Comparison of ENCODE assay signal across 1 fruit fly cellular context in the genomic region with DNA sequence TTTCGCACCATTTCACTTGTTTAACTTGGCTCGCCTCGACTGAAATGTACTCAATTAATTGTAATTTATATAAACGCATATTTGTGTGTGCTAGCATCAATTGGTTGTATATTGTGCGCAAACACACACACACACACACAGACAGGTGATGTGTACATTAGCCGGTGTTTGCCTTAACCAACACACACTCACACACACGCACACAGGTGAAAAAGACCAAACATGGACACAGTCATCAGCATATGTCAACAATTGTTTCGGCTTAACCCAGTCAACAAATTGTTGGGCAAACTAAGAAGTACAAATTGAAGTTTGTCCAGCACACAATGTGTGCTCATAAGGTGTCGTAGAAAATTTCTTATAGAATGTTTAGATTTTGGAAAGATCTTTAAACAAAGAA.
A peak's percentile ranks its signal among the peaks of the same experiment; 100 is the strongest.
TF ChIP-seq lines count a peak whose summit lies in the region.

No protein-coding gene starts in this region.

TF ChIP-seq in whole organism, embryonic, 481 proteins besides CTCF, POLR2A, EP300 and RAD21 (continued from another document and continues in another):
- TF ChIP-seq CG8290 (GFP tag; optimal IDR thresholded peaks at IDR 0.05; lab: Kevin White, UChicago) = no peak
- TF ChIP-seq CG8290 (tag; optimal IDR thresholded peaks at IDR 0.05; lab: Kevin White, UChicago) = no peak
- no peak for TF ChIP-seq CG7963 (GFP tag; IDR thresholded peaks at IDR 0.05; lab: Robert Waterston, UW; ENCODE audit: partially characterized antibody)
- TF ChIP-seq zen2 (GFP tag; IDR thresholded peaks at IDR 0.05; lab: Robert Waterston, UW; ENCODE audit: partially characterized antibody) = no peak
- no peak for TF ChIP-seq CG16813 (GFP tag; IDR thresholded peaks at IDR 0.05; lab: Robert Waterston, UW; ENCODE audit: partially characterized antibody)
- no peak for TF ChIP-seq unpg (GFP tag; optimal IDR thresholded peaks at IDR 0.05; lab: Kevin White, UChicago)
- TF ChIP-seq MESR4 (GFP tag; optimal IDR thresholded peaks at IDR 0.05; lab: Kevin White, UChicago) = no peak
- TF ChIP-seq CG31388 (GFP tag; optimal IDR thresholded peaks at IDR 0.05; lab: Kevin White, UChicago) = no peak
- no peak for TF ChIP-seq Fer3 (tag; optimal IDR thresholded peaks at IDR 0.05; lab: Kevin White, UChicago)
- TF ChIP-seq Opbp (GFP tag; IDR thresholded peaks at IDR 0.05; lab: Robert Waterston, UW; ENCODE audit: partially characterized antibody) = no peak
- TF ChIP-seq BtbVII (GFP tag; optimal IDR thresholded peaks at IDR 0.05; lab: Kevin White, UChicago) = no peak
- peak; percentile 53 for TF ChIP-seq CG33557 (GFP tag; optimal IDR thresholded peaks at IDR 0.05; lab: Kevin White, UChicago)
- TF ChIP-seq Med (GFP tag; lab: Kevin White, UChicago) = peak; percentile 25
- TF ChIP-seq CG13287 (GFP tag; IDR thresholded peaks at IDR 0.05; lab: Robert Waterston, UW; ENCODE audit: partially characterized antibody) = no peak
- no peak for TF ChIP-seq CG4404 (GFP tag; IDR thresholded peaks at IDR 0.05; lab: Robert Waterston, UW)
- TF ChIP-seq Rfx (GFP tag; IDR thresholded peaks at IDR 0.05; lab: Robert Waterston, UW) = no peak
- TF ChIP-seq CG4328 (GFP tag; optimal IDR thresholded peaks at IDR 0.05; lab: Kevin White, UChicago) = no peak
- TF ChIP-seq cas (GFP tag; IDR thresholded peaks at IDR 0.05; lab: Robert Waterston, UW) = no peak
- TF ChIP-seq vnd (GFP tag; IDR thresholded peaks at IDR 0.05; lab: Robert Waterston, UW; ENCODE audit: partially characterized antibody) = no peak
- TF ChIP-seq ato (GFP tag; IDR thresholded peaks at IDR 0.05; lab: Robert Waterston, UW; ENCODE audit: partially characterized antibody) = no peak
- TF ChIP-seq Eip74EF (GFP tag; optimal IDR thresholded peaks at IDR 0.05; lab: Kevin White, UChicago) = no peak
- peak; percentile 86 for TF ChIP-seq Ets65A (GFP tag; lab: Kevin White, UChicago)
- TF ChIP-seq dan (GFP tag; IDR thresholded peaks at IDR 0.05; lab: Robert Waterston, UW) = no peak
- no peak for TF ChIP-seq Sox102F (GFP tag; optimal IDR thresholded peaks at IDR 0.05; lab: Kevin White, UChicago)
- no peak for TF ChIP-seq Dip2 (GFP tag; IDR thresholded peaks at IDR 0.05; lab: Robert Waterston, UW)
- TF ChIP-seq Atf3 (GFP tag; optimal IDR thresholded peaks at IDR 0.05; lab: Kevin White, UChicago) = no peak
- no peak for TF ChIP-seq CG16779 (GFP tag; IDR thresholded peaks at IDR 0.05; lab: Robert Waterston, UW)
- no peak for TF ChIP-seq trem (tag; optimal IDR thresholded peaks at IDR 0.05; lab: Kevin White, UChicago)
- TF ChIP-seq Xrp1 (GFP tag; IDR thresholded peaks at IDR 0.05; lab: Robert Waterston, UW) = no peak
- no peak for TF ChIP-seq CG17912 (GFP tag; optimal IDR thresholded peaks at IDR 0.05; lab: Kevin White, UChicago)
- no peak for TF ChIP-seq gce (GFP tag; IDR thresholded peaks at IDR 0.05; lab: Robert Waterston, UW)
- no peak for TF ChIP-seq CG10431 (GFP tag; optimal IDR thresholded peaks at IDR 0.05; lab: Kevin White, UChicago)
- TF ChIP-seq CG18619 (GFP tag; optimal IDR thresholded peaks at IDR 0.05; lab: Kevin White, UChicago) = no peak
- no peak for TF ChIP-seq CG18764 (GFP tag; optimal IDR thresholded peaks at IDR 0.05; lab: Kevin White, UChicago)
- TF ChIP-seq CG6683 (GFP tag; optimal IDR thresholded peaks at IDR 0.05; lab: Kevin White, UChicago) = no peak
- no peak for TF ChIP-seq CG6254 (GFP tag; optimal IDR thresholded peaks at IDR 0.05; lab: Kevin White, UChicago)
- TF ChIP-seq danr (GFP tag; IDR thresholded peaks at IDR 0.05; lab: Robert Waterston, UW) = no peak
- peak; percentile 70 for TF ChIP-seq ac (GFP tag; optimal IDR thresholded peaks at IDR 0.05; lab: Kevin White, UChicago)
- TF ChIP-seq ash1 (GFP tag; optimal IDR thresholded peaks at IDR 0.05; lab: Kevin White, UChicago) = no peak
- TF ChIP-seq CG2202 (tag; optimal IDR thresholded peaks at IDR 0.05; lab: Kevin White, UChicago) = peak; percentile 54
- peak; percentile 12 for TF ChIP-seq Mes4 (GFP tag; optimal IDR thresholded peaks at IDR 0.05; lab: Kevin White, UChicago)
- TF ChIP-seq CG1603 (tag; optimal IDR thresholded peaks at IDR 0.05; lab: Kevin White, UChicago) = peak; percentile 47
- TF ChIP-seq H15 (GFP tag; IDR thresholded peaks at IDR 0.05; lab: Robert Waterston, UW) = no peak
- no peak for TF ChIP-seq lmd (GFP tag; IDR thresholded peaks at IDR 0.05; lab: Robert Waterston, UW)
- no peak for TF ChIP-seq Camta (GFP tag; optimal IDR thresholded peaks at IDR 0.05; lab: Kevin White, UChicago)
- no peak for TF ChIP-seq Max (GFP tag; optimal IDR thresholded peaks at IDR 0.05; lab: Kevin White, UChicago)
- TF ChIP-seq Xbp1 (GFP tag; optimal IDR thresholded peaks at IDR 0.05; lab: Kevin White, UChicago) = no peak
- no peak for TF ChIP-seq Jarid2 (GFP tag; optimal IDR thresholded peaks at IDR 0.05; lab: Kevin White, UChicago)
- no peak for TF ChIP-seq CG9215 (GFP tag; IDR thresholded peaks at IDR 0.05; lab: Robert Waterston, UW)
- no peak for TF ChIP-seq CG10979 (tag; optimal IDR thresholded peaks at IDR 0.05; lab: Kevin White, UChicago)
- TF ChIP-seq CG4282 (GFP tag; optimal IDR thresholded peaks at IDR 0.05; lab: Kevin White, UChicago) = no peak
- TF ChIP-seq croc (GFP tag; conservative IDR thresholded peaks at IDR 0.05; lab: Robert Waterston, UW) = no peak
- TF ChIP-seq dmrt11E (tag; optimal IDR thresholded peaks at IDR 0.05; lab: Kevin White, UChicago) = peak; percentile 60
- no peak for TF ChIP-seq CG13894 (tag; optimal IDR thresholded peaks at IDR 0.05; lab: Kevin White, UChicago)
- no peak for TF ChIP-seq CG3163 (GFP tag; optimal IDR thresholded peaks at IDR 0.05; lab: Kevin White, UChicago)
- TF ChIP-seq gro (GFP tag; optimal IDR thresholded peaks at IDR 0.05; lab: Kevin White, UChicago) = no peak
- TF ChIP-seq Ada2b (GFP tag; IDR thresholded peaks at IDR 0.05; lab: Robert Waterston, UW) = no peak
- no peak for TF ChIP-seq CG10209 (GFP tag; optimal IDR thresholded peaks at IDR 0.05; lab: Kevin White, UChicago)
- no peak for TF ChIP-seq CG8765 (GFP tag; IDR thresholded peaks at IDR 0.05; lab: Robert Waterston, UW)
- TF ChIP-seq gcm (GFP tag; optimal IDR thresholded peaks at IDR 0.05; lab: Kevin White, UChicago) = no peak
- TF ChIP-seq CG1024 (GFP tag; IDR thresholded peaks at IDR 0.05; lab: Robert Waterston, UW) = no peak
- peak; percentile 45 for TF ChIP-seq wek (GFP tag; optimal IDR thresholded peaks at IDR 0.05; lab: Kevin White, UChicago)
- TF ChIP-seq CHES-1-like (GFP tag; optimal IDR thresholded peaks at IDR 0.05; lab: Kevin White, UChicago) = no peak
- TF ChIP-seq dysf (GFP tag; IDR thresholded peaks at IDR 0.05; lab: Robert Waterston, UW) = no peak
- TF ChIP-seq CG7556 (GFP tag; optimal IDR thresholded peaks at IDR 0.05; lab: Kevin White, UChicago) = no peak
- TF ChIP-seq rib (GFP tag; IDR thresholded peaks at IDR 0.05; lab: Robert Waterston, UW) = no peak
- no peak for TF ChIP-seq CG8478 (optimal IDR thresholded peaks at IDR 0.05; lab: Kevin White, UChicago)
- TF ChIP-seq esg (GFP tag; conservative IDR thresholded peaks at IDR 0.05; lab: Robert Waterston, UW) = no peak
- TF ChIP-seq Hmr (GFP tag; optimal IDR thresholded peaks at IDR 0.05; lab: Kevin White, UChicago) = no peak
- no peak for TF ChIP-seq Lpt (GFP tag; optimal IDR thresholded peaks at IDR 0.05; lab: Kevin White, UChicago)
- peak; percentile 17 for TF ChIP-seq CG17568 (GFP tag; optimal IDR thresholded peaks at IDR 0.05; lab: Kevin White, UChicago)
- TF ChIP-seq wdn (GFP tag; IDR thresholded peaks at IDR 0.05; lab: Robert Waterston, UW) = no peak
- TF ChIP-seq tgo (GFP tag; IDR thresholded peaks at IDR 0.05; lab: Robert Waterston, UW) = no peak
- TF ChIP-seq CG10654 (GFP tag; optimal IDR thresholded peaks at IDR 0.05; lab: Kevin White, UChicago) = no peak
- TF ChIP-seq pros (GFP tag; optimal IDR thresholded peaks at IDR 0.05; lab: Kevin White, UChicago) = no peak
- no peak for TF ChIP-seq nom (GFP tag; optimal IDR thresholded peaks at IDR 0.05; lab: Kevin White, UChicago)
- TF ChIP-seq CG1529 (GFP tag; optimal IDR thresholded peaks at IDR 0.05; lab: Kevin White, UChicago) = peak; percentile 21
- TF ChIP-seq ranshi (GFP tag; IDR thresholded peaks at IDR 0.05; lab: Robert Waterston, UW) = no peak
- TF ChIP-seq CG14014 (GFP tag; IDR thresholded peaks at IDR 0.05; lab: Robert Waterston, UW) = no peak
- no peak for TF ChIP-seq toy (GFP tag; IDR thresholded peaks at IDR 0.05; lab: Robert Waterston, UW)
- peak; percentile 5 for TF ChIP-seq CG16863 (GFP tag; optimal IDR thresholded peaks at IDR 0.05; lab: Kevin White, UChicago)
- TF ChIP-seq CG11085 (GFP tag; IDR thresholded peaks at IDR 0.05; lab: Robert Waterston, UW) = no peak
- no peak for TF ChIP-seq insv (GFP tag; optimal IDR thresholded peaks at IDR 0.05; lab: Kevin White, UChicago)
- TF ChIP-seq ewg (GFP tag; optimal IDR thresholded peaks at IDR 0.05; lab: Kevin White, UChicago) = no peak
- no peak for TF ChIP-seq fd3F (GFP tag; optimal IDR thresholded peaks at IDR 0.05; lab: Kevin White, UChicago)
- TF ChIP-seq CG1602 (GFP tag; optimal IDR thresholded peaks at IDR 0.05; lab: Kevin White, UChicago) = no peak
- no peak for TF ChIP-seq stwl (tag; optimal IDR thresholded peaks at IDR 0.05; lab: Kevin White, UChicago)
- TF ChIP-seq CG4424 (GFP tag; optimal IDR thresholded peaks at IDR 0.05; lab: Kevin White, UChicago) = no peak
- no peak for TF ChIP-seq eyg (GFP tag; optimal IDR thresholded peaks at IDR 0.05; lab: Kevin White, UChicago)
- TF ChIP-seq nau (GFP tag; optimal IDR thresholded peaks at IDR 0.05; lab: Kevin White, UChicago) = no peak
- no peak for TF ChIP-seq gsb (GFP tag; IDR thresholded peaks at IDR 0.05; lab: Robert Waterston, UW)
- TF ChIP-seq CG1792 (GFP tag; optimal IDR thresholded peaks at IDR 0.05; lab: Kevin White, UChicago) = no peak
- TF ChIP-seq HLHmδ (GFP tag; optimal IDR thresholded peaks at IDR 0.05; lab: Kevin White, UChicago) = no peak
- no peak for TF ChIP-seq CG43689 (GFP tag; IDR thresholded peaks at IDR 0.05; lab: Robert Waterston, UW)
- peak; percentile 14 for TF ChIP-seq gem (tag; optimal IDR thresholded peaks at IDR 0.05; lab: Kevin White, UChicago)
- TF ChIP-seq shn (GFP tag; optimal IDR thresholded peaks at IDR 0.05; lab: Kevin White, UChicago) = no peak
- TF ChIP-seq CG3281 (GFP tag; optimal IDR thresholded peaks at IDR 0.05; lab: Kevin White, UChicago) = no peak
- no peak for TF ChIP-seq chif (GFP tag; optimal IDR thresholded peaks at IDR 0.05; lab: Kevin White, UChicago)
- TF ChIP-seq CG7271 (tag; optimal IDR thresholded peaks at IDR 0.05; lab: Kevin White, UChicago) = no peak
- no peak for TF ChIP-seq CG12104 (GFP tag; optimal IDR thresholded peaks at IDR 0.05; lab: Kevin White, UChicago)
- no peak for TF ChIP-seq CG11695 (GFP tag; IDR thresholded peaks at IDR 0.05; lab: Robert Waterston, UW)
- TF ChIP-seq Taf1 (GFP tag; IDR thresholded peaks at IDR 0.05; lab: Robert Waterston, UW) = no peak
- no peak for TF ChIP-seq pfk (GFP tag; optimal IDR thresholded peaks at IDR 0.05; lab: Kevin White, UChicago)
- TF ChIP-seq PHDP (tag; optimal IDR thresholded peaks at IDR 0.05; lab: Kevin White, UChicago) = peak; percentile 16
- TF ChIP-seq pho (GFP tag; optimal IDR thresholded peaks at IDR 0.05; lab: Kevin White, UChicago) = no peak
- TF ChIP-seq Hr39 (optimal IDR thresholded peaks at IDR 0.05; lab: Kevin White, UChicago) = no peak
- TF ChIP-seq CG30403 (GFP tag; optimal IDR thresholded peaks at IDR 0.05; lab: Kevin White, UChicago) = no peak
- peak; percentile 1 for TF ChIP-seq grau (tag; optimal IDR thresholded peaks at IDR 0.05; lab: Kevin White, UChicago)
- no peak for TF ChIP-seq tll (GFP tag; optimal IDR thresholded peaks at IDR 0.05; lab: Kevin White, UChicago)
- peak; percentile 82 for TF ChIP-seq twi (tag; optimal IDR thresholded peaks at IDR 0.05; lab: Kevin White, UChicago)
- no peak for TF ChIP-seq Mad (GFP tag; optimal IDR thresholded peaks at IDR 0.05; lab: Kevin White, UChicago)
- no peak for TF ChIP-seq D19A (tag; optimal IDR thresholded peaks at IDR 0.05; lab: Kevin White, UChicago)
- no peak for TF ChIP-seq CG6765 (GFP tag; optimal IDR thresholded peaks at IDR 0.05; lab: Kevin White, UChicago)
- TF ChIP-seq bowl (GFP tag; IDR thresholded peaks at IDR 0.05; lab: Robert Waterston, UW) = no peak
- TF ChIP-seq Atf6 (GFP tag; IDR thresholded peaks at IDR 0.05; lab: Robert Waterston, UW) = no peak
- no peak for TF ChIP-seq CG10543 (GFP tag; optimal IDR thresholded peaks at IDR 0.05; lab: Kevin White, UChicago)
- no peak for TF ChIP-seq Chrac-16 (GFP tag; optimal IDR thresholded peaks at IDR 0.05; lab: Kevin White, UChicago)
- TF ChIP-seq CG15601 (tag; optimal IDR thresholded peaks at IDR 0.05; lab: Kevin White, UChicago) = peak; percentile 13
- TF ChIP-seq bab2 (GFP tag; optimal IDR thresholded peaks at IDR 0.05; lab: Kevin White, UChicago) = no peak
- no peak for TF ChIP-seq B-H1 (GFP tag; IDR thresholded peaks at IDR 0.05; lab: Robert Waterston, UW)
- TF ChIP-seq CrebB (tag; optimal IDR thresholded peaks at IDR 0.05; lab: Kevin White, UChicago) = peak; percentile 20
- TF ChIP-seq CG12659 (GFP tag; optimal IDR thresholded peaks at IDR 0.05; lab: Kevin White, UChicago) = no peak
- no peak for TF ChIP-seq lov (optimal IDR thresholded peaks at IDR 0.05; lab: Kevin White, UChicago)
- TF ChIP-seq lov (GFP tag; IDR thresholded peaks at IDR 0.05; lab: Robert Waterston, UW) = no peak
- no peak for TF ChIP-seq zfh2 (GFP tag; optimal IDR thresholded peaks at IDR 0.05; lab: Kevin White, UChicago)
- no peak for TF ChIP-seq Dbx (GFP tag; IDR thresholded peaks at IDR 0.05; lab: Robert Waterston, UW)
- no peak for TF ChIP-seq Spps (tag; optimal IDR thresholded peaks at IDR 0.05; lab: Kevin White, UChicago)
- peak; percentile 93 for TF ChIP-seq Kr (GFP tag; optimal IDR thresholded peaks at IDR 0.05; lab: Kevin White, UChicago)
- TF ChIP-seq CG34422 (GFP tag; IDR thresholded peaks at IDR 0.05; lab: Robert Waterston, UW) = no peak
- TF ChIP-seq B-H2 (GFP tag; optimal IDR thresholded peaks at IDR 0.05; lab: Kevin White, UChicago) = no peak
- TF ChIP-seq mam (GFP tag; optimal IDR thresholded peaks at IDR 0.05; lab: Kevin White, UChicago) = no peak
- peak; percentile 10 for TF ChIP-seq CG10462 (GFP tag; optimal IDR thresholded peaks at IDR 0.05; lab: Kevin White, UChicago)
- TF ChIP-seq CG1832 (GFP tag; optimal IDR thresholded peaks at IDR 0.05; lab: Kevin White, UChicago) = no peak
- TF ChIP-seq CG14441 (GFP tag; IDR thresholded peaks at IDR 0.05; lab: Robert Waterston, UW) = no peak
- TF ChIP-seq C15 (GFP tag; IDR thresholded peaks at IDR 0.05; lab: Robert Waterston, UW) = no peak
- TF ChIP-seq CG15479 (GFP tag; optimal IDR thresholded peaks at IDR 0.05; lab: Kevin White, UChicago) = peak; percentile 83
- TF ChIP-seq so (GFP tag; IDR thresholded peaks at IDR 0.05; lab: Robert Waterston, UW) = no peak
